Worm (Caenorhabditis elegans) whole organism, late embryonic: ENCODE measurements around the gene hosl-1.

Source experiments
- ceh-9 ChIP-seq: sonication (generic microtip); optimal IDR thresholded peaks from 2 replicates; lab custom pipeline; 2016; ENCODE audit warnings: mild to moderate bottlenecking, missing genetic modification characterization, inconsistent platforms, missing compliant biosample characterization
- che-1 ChIP-seq: sonication (generic microtip); optimal IDR thresholded peaks from 2 replicates; lab custom pipeline; 2016; ENCODE audit warnings: mild to moderate bottlenecking, missing genetic modification characterization, missing compliant biosample characterization
- fkh-10 ChIP-seq: fragments of 150-350 bp; optimal IDR thresholded peaks from 2 replicates; lab custom pipeline; 2014; ENCODE audit warnings: missing biosample characterization, missing genetic modification reagents, missing genetic modification characterization
- pha-4 ChIP-seq: fragments of 150-350 bp; optimal IDR thresholded peaks from 2 replicates; lab custom pipeline; 2018; ENCODE audit warnings: missing biosample characterization, missing genetic modification reagents, missing genetic modification characterization

ce11 chrX:4628817-4629575 lies 7.9 kb upstream of the hosl-1 start:
- no peak for TF ChIP-seq che-1
- TF ChIP-seq fkh-10, result no peak
- no peak for TF ChIP-seq pha-4 (tag; lab: Kevin White, UChicago)
- no peak for TF ChIP-seq ceh-9 (tag; lab: Kevin White, UChicago)
